Fruit fly (Drosophila melanogaster) whole organism, embryonic: ENCODE data around the gene Zip89B.
A peak's percentile ranks its signal among the peaks of the same experiment; 100 is the strongest.

Experiments used
- CG10147 ChIP-seq: fragments of 200-800 bp; sonication (Bioruptor generic); optimal IDR thresholded peaks from 2 replicates; lab custom pipeline; 2019; ENCODE audit warnings: missing biosample characterization, mild to moderate bottlenecking, missing genetic modification characterization, moderate library complexity
- CG10543 ChIP-seq: fragments of 200-800 bp; sonication (Bioruptor generic); optimal IDR thresholded peaks from 3 replicates; lab custom pipeline; 2017; ENCODE audit warnings: missing biosample characterization, mild to moderate bottlenecking, missing genetic modification characterization, moderate library complexity
- CG12219 ChIP-seq: fragments of 200-800 bp; sonication (Bioruptor generic); optimal IDR thresholded peaks from 3 replicates; lab custom pipeline; 2018; ENCODE audit warnings: missing biosample characterization, mild to moderate bottlenecking, missing genetic modification characterization
- CG1233 ChIP-seq: fragments of 200-800 bp; sonication (Bioruptor generic); optimal IDR thresholded peaks from 4 replicates; lab custom pipeline; 2018; ENCODE audit warnings: missing biosample characterization, mild to moderate bottlenecking, missing genetic modification characterization
- CG13624 ChIP-seq: fragments of 200-800 bp; sonication (Bioruptor generic); optimal IDR thresholded peaks from 2 replicates; lab custom pipeline; 2016; ENCODE audit warnings: missing biosample characterization, missing genetic modification characterization
- CG13775 ChIP-seq: fragments of 200-800 bp; sonication (Bioruptor generic); optimal IDR thresholded peaks from 3 replicates; lab custom pipeline; 2017; ENCODE audit warnings: missing biosample characterization, mild to moderate bottlenecking, missing genetic modification characterization
- CG1832 ChIP-seq: fragments of 200-800 bp; sonication (Bioruptor generic); optimal IDR thresholded peaks from 2 replicates; lab custom pipeline; 2017; ENCODE audit warnings: missing biosample characterization, mild to moderate bottlenecking, missing genetic modification characterization, inconsistent platforms
- CG2712 ChIP-seq: fragments of 200-800 bp; optimal IDR thresholded peaks from 3 replicates; lab custom pipeline; 2019; ENCODE audit warnings: missing biosample characterization, mild to moderate bottlenecking, missing genetic modification characterization, moderate library complexity
- CG2889 ChIP-seq: fragments of 200-800 bp; sonication (Bioruptor generic); IDR thresholded peaks from 3 replicates; pipeline ENCODE4 v1.3.6; 2022; ENCODE audit warnings: missing biosample characterization, missing genetic modification characterization
- CG30403 ChIP-seq: fragments of 200-800 bp; sonication (Bioruptor generic); optimal IDR thresholded peaks from 3 replicates; lab custom pipeline; 2016; ENCODE audit warnings: missing biosample characterization, missing genetic modification characterization
- CG42726 ChIP-seq: fragments of 200-800 bp; sonication (Bioruptor generic); IDR thresholded peaks from 2 replicates; pipeline ENCODE4 v1.3.6; 2022; ENCODE audit warnings: missing biosample characterization, missing genetic modification characterization; ENCODE audit not compliant: partially characterized antibody
- CG4404 ChIP-seq: fragments of 200-800 bp; sonication (Bioruptor generic); IDR thresholded peaks from 2 replicates; pipeline ENCODE4 v1.3.6; 2022; ENCODE audit warnings: missing biosample characterization, missing genetic modification characterization
- CG7357 ChIP-seq: fragments of 200-800 bp; sonication (Bioruptor generic); IDR thresholded peaks from 3 replicates; pipeline ENCODE4 v1.3.6; 2022; ENCODE audit warnings: missing biosample characterization, missing genetic modification characterization
- CG7556 ChIP-seq: fragments of 200-800 bp; sonication (Bioruptor generic); optimal IDR thresholded peaks from 2 replicates; lab custom pipeline; 2017; ENCODE audit warnings: missing biosample characterization, mild to moderate bottlenecking, missing genetic modification characterization
- CG7928 ChIP-seq: fragments of 200-800 bp; sonication (Bioruptor generic); optimal IDR thresholded peaks from 2 replicates; lab custom pipeline; 2017; ENCODE audit warnings: missing biosample characterization, mild to moderate bottlenecking, missing genetic modification characterization
- CG9932 ChIP-seq: fragments of 200-800 bp; sonication (Bioruptor generic); IDR thresholded peaks from 2 replicates; pipeline ENCODE4 v1.3.6; 2022; ENCODE audit warnings: missing biosample characterization, missing genetic modification characterization
- Camta ChIP-seq: fragments of 200-800 bp; sonication (Bioruptor generic); optimal IDR thresholded peaks from 2 replicates; lab custom pipeline; 2016; ENCODE audit warnings: missing biosample characterization, missing genetic modification characterization
- Dfd ChIP-seq, 2 experiments: fragments of >200 bp; optimal IDR thresholded peaks; 2 replicates each; lab custom pipeline; 2017; ENCODE audit warnings: missing biosample characterization in 2 of 2, missing genetic modification characterization in 2 of 2
- Dip2 ChIP-seq: fragments of 200-800 bp; sonication (Bioruptor generic); IDR thresholded peaks from 2 replicates; pipeline ENCODE4 v1.3.6; 2022; ENCODE audit warnings: missing biosample characterization, missing genetic modification characterization
- HLH3B ChIP-seq: fragments of 200-800 bp; sonication (Bioruptor generic); IDR thresholded peaks from 2 replicates; pipeline ENCODE4 v1.3.6; 2022; ENCODE audit warnings: missing biosample characterization, missing genetic modification characterization
- HmgZ ChIP-seq: fragments of 200-800 bp; sonication (Bioruptor generic); optimal IDR thresholded peaks from 2 replicates; lab custom pipeline; 2018; ENCODE audit warnings: missing biosample characterization, mild to moderate bottlenecking, missing genetic modification characterization
- Lim3 ChIP-seq: fragments of 200-800 bp; sonication (Bioruptor generic); IDR thresholded peaks from 2 replicates; pipeline ENCODE4 v1.3.6; 2022; ENCODE audit warnings: missing biosample characterization, missing genetic modification characterization
- Mes4 ChIP-seq: fragments of 200-800 bp; sonication (Bioruptor generic); optimal IDR thresholded peaks from 2 replicates; lab custom pipeline; 2016; ENCODE audit warnings: missing biosample characterization, missing genetic modification characterization
- NC2β ChIP-seq: fragments of 200-800 bp; sonication (Bioruptor generic); optimal IDR thresholded peaks from 2 replicates; lab custom pipeline; 2016; ENCODE audit warnings: missing biosample characterization, missing genetic modification characterization
- Neu2 ChIP-seq: fragments of 200-800 bp; sonication (Bioruptor generic); optimal IDR thresholded peaks from 3 replicates; lab custom pipeline; 2016; ENCODE audit warnings: missing biosample characterization, missing genetic modification characterization, borderline replicate concordance
- Scr ChIP-seq: fragments of 200-800 bp; sonication (Bioruptor generic); IDR thresholded peaks from 2 replicates; pipeline ENCODE4 v1.3.6; 2022; ENCODE audit warnings: missing biosample characterization, missing genetic modification characterization; ENCODE audit not compliant: partially characterized antibody
- ap ChIP-seq: fragments of 200-800 bp; sonication (Bioruptor generic); IDR thresholded peaks from 2 replicates; pipeline ENCODE4 v1.3.6; 2022; ENCODE audit warnings: missing biosample characterization, missing genetic modification characterization
- cato ChIP-seq: fragments of 200-800 bp; sonication (Bioruptor generic); optimal IDR thresholded peaks from 2 replicates; lab custom pipeline; 2016; ENCODE audit warnings: missing biosample characterization, missing genetic modification characterization, borderline replicate concordance
- dan ChIP-seq: fragments of 200-800 bp; sonication (Bioruptor generic); IDR thresholded peaks from 2 replicates; pipeline ENCODE4 v1.3.6; 2022; ENCODE audit warnings: missing biosample characterization, missing genetic modification characterization
- esg ChIP-seq: fragments of 200-800 bp; sonication (Bioruptor generic); conservative IDR thresholded peaks from 2 replicates; pipeline ENCODE4 v1.3.6; 2022; ENCODE audit warnings: missing biosample characterization, missing genetic modification characterization
- gfzf ChIP-seq: fragments of 200-800 bp; sonication (Bioruptor generic); optimal IDR thresholded peaks from 2 replicates; lab custom pipeline; 2016; ENCODE audit warnings: missing biosample characterization, mild to moderate bottlenecking, missing genetic modification characterization, moderate library complexity
- hkb ChIP-seq, 2 experiments: fragments of 200-800 bp in 1 of 2; fragments of >200 bp in 1 of 2; sonication (Bioruptor generic) in 1 of 2; IDR thresholded peaks in 1 of 2; optimal IDR thresholded peaks in 1 of 2; 2 replicates each; pipeline versions ENCODE4 v1.3.6 to Lab custom; 2017 to 2022; ENCODE audit warnings: missing biosample characterization in 1 of 2, missing genetic modification characterization in 1 of 2
- klu ChIP-seq: fragments of 200-800 bp; sonication (Bioruptor generic); IDR thresholded peaks from 2 replicates; pipeline ENCODE4 v1.3.6; 2022; ENCODE audit warnings: missing biosample characterization, missing genetic modification characterization
- luna ChIP-seq: fragments of 200-800 bp; sonication (Bioruptor generic); optimal IDR thresholded peaks from 2 replicates; lab custom pipeline; 2016; ENCODE audit warnings: missing biosample characterization, missing genetic modification characterization
- pan ChIP-seq, 4 experiments: fragments of >200 bp in 3 of 4; fragments of 200-800 bp in 1 of 4; sonication (Bioruptor generic) in 1 of 4; optimal IDR thresholded peaks in 3 of 4; IDR thresholded peaks in 1 of 4; 2 replicates each; pipeline versions ENCODE4 v1.3.6 to Lab custom; 2017 to 2022; ENCODE audit warnings: missing biosample characterization in 2 of 4, missing genetic modification characterization in 2 of 4, mixed read lengths in 1 of 4
- phol ChIP-seq: fragments of 200-800 bp; sonication (Bioruptor generic); optimal IDR thresholded peaks from 3 replicates; lab custom pipeline; 2018; ENCODE audit warnings: missing biosample characterization, mild to moderate bottlenecking, missing genetic modification characterization, moderate library complexity
- repo ChIP-seq: fragments of 200-800 bp; sonication (Bioruptor generic); optimal IDR thresholded peaks from 2 replicates; lab custom pipeline; 2016; ENCODE audit warnings: missing biosample characterization, missing genetic modification characterization
- run ChIP-seq: fragments of 200-800 bp; sonication (Bioruptor generic); optimal IDR thresholded peaks from 3 replicates; lab custom pipeline; 2018; ENCODE audit warnings: missing biosample characterization, mild to moderate bottlenecking, missing genetic modification characterization
- sna ChIP-seq: fragments of 200-800 bp; sonication (Bioruptor generic); IDR thresholded peaks from 2 replicates; pipeline ENCODE4 v1.3.6; 2022; ENCODE audit warnings: missing biosample characterization, missing genetic modification characterization; ENCODE audit not compliant: partially characterized antibody
- sqz ChIP-seq: fragments of 200-800 bp; sonication (Bioruptor generic); optimal IDR thresholded peaks from 3 replicates; lab custom pipeline; 2018; ENCODE audit warnings: missing biosample characterization, mild to moderate bottlenecking, missing genetic modification characterization
- tup ChIP-seq: fragments of 200-800 bp; sonication (Bioruptor generic); optimal IDR thresholded peaks from 2 replicates; lab custom pipeline; 2016; ENCODE audit warnings: missing biosample characterization, mild to moderate bottlenecking, missing genetic modification characterization, moderate library complexity
- tx ChIP-seq: fragments of 200-800 bp; sonication (Bioruptor generic); optimal IDR thresholded peaks from 2 replicates; lab custom pipeline; 2016; ENCODE audit warnings: missing biosample characterization, missing genetic modification characterization
- unc-4 ChIP-seq: fragments of 200-800 bp; sonication (Bioruptor generic); IDR thresholded peaks from 2 replicates; pipeline ENCODE4 v1.3.6; 2022; ENCODE audit warnings: missing biosample characterization, missing genetic modification characterization; ENCODE audit not compliant: partially characterized antibody
- wdn ChIP-seq: fragments of 200-800 bp; sonication (Bioruptor generic); IDR thresholded peaks from 2 replicates; pipeline ENCODE4 v1.3.6; 2022; ENCODE audit warnings: missing biosample characterization, missing genetic modification characterization
- z ChIP-seq: fragments of 200-800 bp; sonication (Bioruptor generic); IDR thresholded peaks from 3 replicates; pipeline ENCODE4 v1.3.6; 2022; ENCODE audit warnings: missing biosample characterization, missing genetic modification characterization
- zen2 ChIP-seq: fragments of 200-800 bp; sonication (Bioruptor generic); IDR thresholded peaks from 3 replicates; pipeline ENCODE4 v1.3.6; 2022; ENCODE audit warnings: missing biosample characterization, missing genetic modification characterization; ENCODE audit not compliant: partially characterized antibody

The Zip89B gene

dm6 chr3R:16280003-16280998, 25.3 kb upstream of the Zip89B start (continued):
- TF ChIP-seq pan (optimal IDR thresholded peaks at IDR 0.05; lab: Kevin White, UChicago) (no peak), pan (GFP tag; optimal IDR thresholded peaks at IDR 0.05 in 1 of 2, IDR thresholded peaks at IDR 0.05 in 1 of 2) (peak in 1 of 2 experiments; percentile 100), CG42726 (GFP tag; lab: Robert Waterston, UW) (no peak), CG7556 (GFP tag; lab: Kevin White, UChicago) (peak; percentile 100), Camta (GFP tag; lab: Kevin White, UChicago) (peak; percentile 100), Scr (GFP tag; lab: Robert Waterston, UW) (peak; percentile 56), Neu2 (peak; percentile 98), CG2889 (GFP tag; lab: Robert Waterston, UW) (peak; percentile 99), CG1832 (GFP tag; lab: Kevin White, UChicago) (peak; percentile 83), CG13624 (GFP tag; lab: Kevin White, UChicago) (peak; percentile 100), CG10543 (peak; percentile 98), z (GFP tag; lab: Robert Waterston, UW) (peak; percentile 96), HmgZ (tag; lab: Kevin White, UChicago) (peak; percentile 100), run (tag; lab: Kevin White, UChicago) (peak; percentile 99), CG30403 (GFP tag; lab: Kevin White, UChicago) (peak; percentile 100), repo (GFP tag; lab: Kevin White, UChicago) (peak; percentile 99), sqz (GFP tag; lab: Kevin White, UChicago) (peak; percentile 99), CG13775 (GFP tag; lab: Kevin White, UChicago) (peak; percentile 99), CG7928 (GFP tag; lab: Kevin White, UChicago) (peak; percentile 83), unc-4 (GFP tag; lab: Robert Waterston, UW) (peak; percentile 36; the same call in 1 of the 2 replicates), CG9932 (GFP tag; lab: Robert Waterston, UW) (peak; percentile 98), gfzf (GFP tag; lab: Kevin White, UChicago) (peak; percentile 42), Dfd (GFP tag; optimal IDR thresholded peaks at IDR 0.05; lab: Kevin White, UChicago) (no peak), NC2β (peak; percentile 99), CG4404 (GFP tag; lab: Robert Waterston, UW) (peak; percentile 99), CG12219 (peak; percentile 99), zen2 (GFP tag; lab: Robert Waterston, UW) (no peak; the same call in 2 of the 3 replicates), CG10147 (GFP tag; lab: Kevin White, UChicago) (peak; percentile 99), phol (tag; lab: Kevin White, UChicago) (peak; percentile 99), Lim3 (GFP tag; lab: Robert Waterston, UW) (peak; percentile 94; the same call in 1 of the 2 replicates), wdn (GFP tag; lab: Robert Waterston, UW) (peak; percentile 99), hkb (optimal IDR thresholded peaks at IDR 0.05; lab: Kevin White, UChicago) (no peak), hkb (GFP tag; IDR thresholded peaks at IDR 0.05; lab: Robert Waterston, UW) (peak; percentile 100), klu (GFP tag; lab: Robert Waterston, UW) (peak; percentile 99), CG1233 (GFP tag; lab: Kevin White, UChicago) (peak; percentile 99), dan (no peak; the same call in 1 of the 2 replicates), tx (GFP tag; lab: Kevin White, UChicago) (peak; percentile 99), luna (GFP tag; lab: Kevin White, UChicago) (peak; percentile 99), CG7357 (GFP tag; lab: Robert Waterston, UW) (peak; percentile 98), tup (peak; percentile 96), cato (GFP tag; lab: Kevin White, UChicago) (peak; percentile 99), sna (GFP tag; lab: Robert Waterston, UW) (0 out of 2 replicates have a peak, but pooled peaks have one; percentile 26), esg (GFP tag; lab: Robert Waterston, UW) (peak; percentile 99), Dip2 (GFP tag; lab: Robert Waterston, UW) (peak; percentile 80; the same call in 1 of the 2 replicates), Mes4 (GFP tag; lab: Kevin White, UChicago) (peak; percentile 99), ap (peak; percentile 99), CG2712 (tag; lab: Kevin White, UChicago) (peak; percentile 100), HLH3B (GFP tag; lab: Robert Waterston, UW) (peak; percentile 100)
